Fruit fly (Drosophila melanogaster): ENCODE results near the gene kto.

The kto gene

dm6 chr3L:19834143-19834794, 2.1 kb upstream of the kto start, which contains the start of the genes trc and CG32221 (continued):
- TF ChIP-seq pita (GFP tag; optimal IDR thresholded peaks at IDR 0.05) (no peak), kah (GFP tag; optimal IDR thresholded peaks at IDR 0.05) (peak; percentile 11), fd64A (GFP tag; optimal IDR thresholded peaks at IDR 0.05) (no peak), HLH4C (GFP tag; IDR thresholded peaks at IDR 0.05; ENCODE audit: partially characterized antibody) (peak; percentile 59), CG8765 (GFP tag; IDR thresholded peaks at IDR 0.05) (no peak), CG17912 (GFP tag; optimal IDR thresholded peaks at IDR 0.05) (peak; percentile 91), Hr3 (GFP tag; optimal IDR thresholded peaks at IDR 0.05) (no peak), Ptx1 (GFP tag; IDR thresholded peaks at IDR 0.05) (peak; percentile 57), CG3838 (GFP tag; optimal IDR thresholded peaks at IDR 0.05) (no peak), gsb-n (tag; optimal IDR thresholded peaks at IDR 0.05) (no peak), repo (GFP tag; optimal IDR thresholded peaks at IDR 0.05) (no peak), ase (GFP tag; IDR thresholded peaks at IDR 0.05) (no peak), gt (GFP tag; IDR thresholded peaks at IDR 0.05) (0 out of 2 replicates have a peak, but pooled peaks have one; percentile 29), NC2α (GFP tag; optimal IDR thresholded peaks at IDR 0.05) (no peak), chif (GFP tag; optimal IDR thresholded peaks at IDR 0.05) (no peak), CG12104 (GFP tag; optimal IDR thresholded peaks at IDR 0.05) (peak; percentile 50), dysf (GFP tag; IDR thresholded peaks at IDR 0.05) (peak; percentile 25; the same call in 1 of the 3 replicates), CG13424 (tag; optimal IDR thresholded peaks at IDR 0.05) (peak; percentile 54), CG3065 (GFP tag; optimal IDR thresholded peaks at IDR 0.05) (no peak), CG17612 (GFP tag; IDR thresholded peaks at IDR 0.05) (0 out of 2 replicates have a peak, but pooled peaks have one; percentile 10), Nf-YA (GFP tag; IDR thresholded peaks at IDR 0.05) (no peak), CG5180 (GFP tag; optimal IDR thresholded peaks at IDR 0.05) (no peak), her (GFP tag; optimal IDR thresholded peaks at IDR 0.05) (no peak), CG17186 (GFP tag; optimal IDR thresholded peaks at IDR 0.05) (peak; percentile 51), CG10366 (GFP tag; IDR thresholded peaks at IDR 0.05) (peak; percentile 13; the same call in 1 of the 2 replicates), CG14014 (GFP tag; IDR thresholded peaks at IDR 0.05) (no peak), CG1602 (GFP tag; optimal IDR thresholded peaks at IDR 0.05) (peak; percentile 17), CG3407 (GFP tag; optimal IDR thresholded peaks at IDR 0.05) (no peak), CG42726 (GFP tag; IDR thresholded peaks at IDR 0.05; ENCODE audit: partially characterized antibody) (peak; percentile 77), CG6254 (GFP tag; optimal IDR thresholded peaks at IDR 0.05) (peak; percentile 11), CG34422 (GFP tag; IDR thresholded peaks at IDR 0.05) (peak; percentile 80), CG4730 (GFP tag; IDR thresholded peaks at IDR 0.05) (no peak), schlank (tag; optimal IDR thresholded peaks at IDR 0.05) (peak; percentile 39), gro (GFP tag; optimal IDR thresholded peaks at IDR 0.05) (no peak), D19B (GFP tag; optimal IDR thresholded peaks at IDR 0.05) (no peak)

dm6 chr3L:19844507-19844906, 8.1 kb downstream of the kto start:
- TF ChIP-seq ken (GFP tag; IDR thresholded peaks at IDR 0.05) (0 out of 3 replicates have a peak, but pooled peaks have one; percentile 32), Med (GFP tag) (no peak), sd (tag; optimal IDR thresholded peaks at IDR 0.05) (no peak), gsb-n (tag; optimal IDR thresholded peaks at IDR 0.05) (no peak), CG3065 (GFP tag; optimal IDR thresholded peaks at IDR 0.05) (no peak), crol (GFP tag; IDR thresholded peaks at IDR 0.05) (peak; percentile 50), Pdp1 (GFP tag; optimal IDR thresholded peaks at IDR 0.05) (no peak), CG7963 (GFP tag; IDR thresholded peaks at IDR 0.05; ENCODE audit: partially characterized antibody) (0 out of 3 replicates have a peak, but pooled peaks have one; percentile 17), trh (GFP tag; optimal IDR thresholded peaks at IDR 0.05) (no peak), CG18262 (tag; optimal IDR thresholded peaks at IDR 0.05) (no peak), CG10959 (GFP tag; IDR thresholded peaks at IDR 0.05) (no peak), Camta (GFP tag; optimal IDR thresholded peaks at IDR 0.05) (no peak)

All from whole organism, embryonic.